Fruit fly (Drosophila melanogaster): ENCODE data around the gene Nepl8.

Gene Nepl8

DNA sequence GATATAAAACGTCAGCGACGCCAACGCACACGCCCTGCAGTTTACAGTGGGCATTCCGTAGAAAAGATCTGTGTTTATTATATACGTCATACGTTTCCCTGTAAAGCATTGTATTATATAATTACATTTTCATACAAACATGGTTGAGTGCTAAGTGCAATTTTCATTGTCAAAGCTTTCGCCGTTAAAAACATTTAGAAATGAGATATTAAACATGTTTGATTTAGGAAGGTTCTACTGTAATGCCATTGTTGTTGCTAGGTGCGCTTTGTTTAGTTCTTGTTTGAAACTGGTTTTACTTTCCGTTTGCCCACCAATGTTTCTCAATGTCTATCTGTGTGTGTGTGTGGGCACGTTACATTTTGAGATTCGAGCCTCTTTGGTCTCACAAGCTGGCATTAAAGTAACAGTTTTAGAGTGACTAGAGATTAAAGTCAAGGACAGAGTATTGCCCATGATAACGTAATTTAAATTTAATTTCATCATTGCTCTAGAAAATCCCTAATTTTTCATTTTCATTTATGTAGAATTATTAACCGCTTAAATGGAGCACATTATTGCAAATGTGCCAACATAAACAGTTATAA, 4.8 kb downstream of the Nepl8 start (continued):
- peak; percentile 81 for TF ChIP-seq nmo (GFP tag; optimal IDR thresholded peaks at IDR 0.05)
- no peak for TF ChIP-seq HLH4C (GFP tag; IDR thresholded peaks at IDR 0.05; ENCODE audit: partially characterized antibody)
- TF ChIP-seq CG4707 (GFP tag; optimal IDR thresholded peaks at IDR 0.05) = peak; percentile 67
- TF ChIP-seq CG2875 (GFP tag; optimal IDR thresholded peaks at IDR 0.05) = peak; percentile 56
- peak; percentile 70 for TF ChIP-seq salm (tag; optimal IDR thresholded peaks at IDR 0.05)
- TF ChIP-seq pzg (GFP tag; optimal IDR thresholded peaks at IDR 0.05) = no peak
- no peak for TF ChIP-seq ato (GFP tag; IDR thresholded peaks at IDR 0.05; ENCODE audit: partially characterized antibody)
- TF ChIP-seq onecut (GFP tag; IDR thresholded peaks at IDR 0.05) = peak; percentile 72
- TF ChIP-seq Hsf (GFP tag; optimal IDR thresholded peaks at IDR 0.05) = peak; percentile 76
- TF ChIP-seq br (optimal IDR thresholded peaks at IDR 0.05) = no peak
- TF ChIP-seq CG6272 (GFP tag; IDR thresholded peaks at IDR 0.05) = peak; percentile 63
- peak; percentile 59; the same call in 1 of the 3 replicates for TF ChIP-seq ase (GFP tag; IDR thresholded peaks at IDR 0.05)
- peak; percentile 63 for TF ChIP-seq Side (GFP tag; optimal IDR thresholded peaks at IDR 0.05)
- peak; percentile 86 for TF ChIP-seq CG17829 (tag; optimal IDR thresholded peaks at IDR 0.05)
- peak; percentile 82 for TF ChIP-seq dmrt11E (tag; optimal IDR thresholded peaks at IDR 0.05)
- TF ChIP-seq CG8924 (tag; optimal IDR thresholded peaks at IDR 0.05) = peak; percentile 87
- no peak for TF ChIP-seq tll (GFP tag; optimal IDR thresholded peaks at IDR 0.05)
- peak; percentile 57 for TF ChIP-seq Antp (GFP tag; optimal IDR thresholded peaks at IDR 0.05)
- TF ChIP-seq Rfx (GFP tag; IDR thresholded peaks at IDR 0.05) = peak; percentile 81
- TF ChIP-seq seq (GFP tag; IDR thresholded peaks at IDR 0.05) = peak; percentile 64; the same call in 1 of the 2 replicates
- no peak for TF ChIP-seq Tbp (GFP tag; optimal IDR thresholded peaks at IDR 0.05)
- no peak for TF ChIP-seq CG13894 (tag; optimal IDR thresholded peaks at IDR 0.05)
- TF ChIP-seq zfh2 (GFP tag; optimal IDR thresholded peaks at IDR 0.05) = peak; percentile 47
- no peak for TF ChIP-seq Bgb (GFP tag; IDR thresholded peaks at IDR 0.05; ENCODE audit: partially characterized antibody)
- TF ChIP-seq prd (optimal IDR thresholded peaks at IDR 0.05) = no peak
- TF ChIP-seq prd (GFP tag; IDR thresholded peaks at IDR 0.05) = peak; percentile 85
- peak; percentile 57 for TF ChIP-seq CHES-1-like (GFP tag; optimal IDR thresholded peaks at IDR 0.05)
- TF ChIP-seq Rx (GFP tag; IDR thresholded peaks at IDR 0.05) = no peak
- TF ChIP-seq Mrtf (GFP tag; IDR thresholded peaks at IDR 0.05) = peak; percentile 80; the same call in 2 of the 3 replicates
- TF ChIP-seq grau (tag; optimal IDR thresholded peaks at IDR 0.05) = peak; percentile 99
- peak; percentile 75 for TF ChIP-seq caup (GFP tag; optimal IDR thresholded peaks at IDR 0.05; ENCODE audit: severe bottlenecking)
- TF ChIP-seq MESR4 (GFP tag; optimal IDR thresholded peaks at IDR 0.05) = peak; percentile 7
- TF ChIP-seq usp (GFP tag; optimal IDR thresholded peaks at IDR 0.05) = no peak
- peak; percentile 36; the same call in 1 of the 2 replicates for TF ChIP-seq CG31224 (GFP tag; IDR thresholded peaks at IDR 0.05)
- TF ChIP-seq CG11085 (GFP tag; IDR thresholded peaks at IDR 0.05) = peak; percentile 46; the same call in 1 of the 2 replicates
- TF ChIP-seq Fer2 (tag; optimal IDR thresholded peaks at IDR 0.05) = peak; percentile 58
- TF ChIP-seq Xrp1 (GFP tag; IDR thresholded peaks at IDR 0.05) = peak; percentile 86
- peak; percentile 72 for TF ChIP-seq Chrac-16 (GFP tag; optimal IDR thresholded peaks at IDR 0.05)
- TF ChIP-seq zen (tag; optimal IDR thresholded peaks at IDR 0.05) = peak; percentile 69
- TF ChIP-seq gcm2 (GFP tag; optimal IDR thresholded peaks at IDR 0.05) = peak; percentile 60
- TF ChIP-seq Atf6 (GFP tag; IDR thresholded peaks at IDR 0.05) = peak; percentile 70
- TF ChIP-seq ci (GFP tag; IDR thresholded peaks at IDR 0.05) = peak; percentile 86
- TF ChIP-seq gem (tag; optimal IDR thresholded peaks at IDR 0.05) = peak; percentile 87
- peak; percentile 62 for TF ChIP-seq scrt (GFP tag; optimal IDR thresholded peaks at IDR 0.05)
- TF ChIP-seq CG32772 (GFP tag; IDR thresholded peaks at IDR 0.05) = no peak
- TF ChIP-seq slp2 (GFP tag; optimal IDR thresholded peaks at IDR 0.05) = peak; percentile 48
- TF ChIP-seq mld (GFP tag; IDR thresholded peaks at IDR 0.05; ENCODE audit: partially characterized antibody) = no peak
- TF ChIP-seq Nf-YA (GFP tag; IDR thresholded peaks at IDR 0.05) = peak; percentile 51; the same call in 1 of the 2 replicates
- TF ChIP-seq tin (GFP tag; optimal IDR thresholded peaks at IDR 0.05) = peak; percentile 75
- peak; percentile 47; the same call in 1 of the 2 replicates for TF ChIP-seq CG11247 (GFP tag; IDR thresholded peaks at IDR 0.05)

All from whole organism, embryonic.